Worm (Caenorhabditis elegans) whole organism, L1 larva: ENCODE results near the gene gpx-4.

Experiments
- C04F5.9 ChIP-seq: sonication (generic microtip); optimal IDR thresholded peaks from 2 replicates; lab custom pipeline; 2016; ENCODE audit warnings: missing genetic modification characterization, missing compliant biosample characterization
- C34B4.2 ChIP-seq: sonication (generic microtip); optimal IDR thresholded peaks from 2 replicates; lab custom pipeline; 2017; ENCODE audit warnings: mild to moderate bottlenecking, missing genetic modification characterization, missing compliant biosample characterization
- F16B12.6 ChIP-seq: fragments of 150-350 bp; optimal IDR thresholded peaks from 2 replicates; lab custom pipeline; 2014; ENCODE audit warnings: missing biosample characterization, missing genetic modification characterization
- Y116A8C.19 ChIP-seq: sonication (generic microtip); optimal IDR thresholded peaks from 2 replicates; lab custom pipeline; 2016; ENCODE audit warnings: missing compliant biosample characterization, missing genetic modification characterization, borderline replicate concordance
- aly-2 ChIP-seq: fragments of 150-350 bp; optimal IDR thresholded peaks from 2 replicates; lab custom pipeline; 2014; ENCODE audit warnings: missing biosample characterization, missing genetic modification characterization
- ama-1 ChIP-seq: fragments of 150-350 bp; optimal IDR thresholded peaks from 2 replicates; lab custom pipeline; 2014
- blmp-1 ChIP-seq: fragments of 150-350 bp; optimal IDR thresholded peaks from 2 replicates; lab custom pipeline; 2014; ENCODE audit warnings: missing biosample characterization, missing genetic modification characterization
- ceh-63 ChIP-seq: fragments of 200-800 bp; sonication (Bioruptor generic); optimal IDR thresholded peaks from 2 replicates; lab custom pipeline; 2018; ENCODE audit warnings: mild to moderate bottlenecking, missing genetic modification characterization, missing compliant biosample characterization
- ceh-82 ChIP-seq, 3 experiments: fragments of 150-350 bp in 1 of 3; sonication (generic microtip) in 2 of 3; optimal IDR thresholded peaks; 2 replicates each; lab custom pipeline; 2014 to 2017; ENCODE audit warnings: missing biosample characterization in 3 of 3, missing genetic modification characterization in 3 of 3
- ceh-88 ChIP-seq: fragments of 200-800 bp; sonication (Bioruptor generic); IDR thresholded peaks from 2 replicates; pipeline ENCODE4 v1.3.6; 2022; ENCODE audit warnings: missing genetic modification characterization, missing compliant biosample characterization
- ceh-90 ChIP-seq: sonication (generic microtip); optimal IDR thresholded peaks from 2 replicates; lab custom pipeline; 2016; ENCODE audit warnings: missing genetic modification characterization, missing compliant biosample characterization
- ces-1 ChIP-seq: fragments of 150-350 bp; optimal IDR thresholded peaks from 2 replicates; lab custom pipeline; 2014; ENCODE audit warnings: missing biosample characterization, missing genetic modification reagents, missing genetic modification characterization
- dpl-1 ChIP-seq, 3 experiments: fragments of 150-350 bp in 2 of 3; sonication (generic microtip) in 1 of 3; optimal IDR thresholded peaks; 2 replicates each; lab custom pipeline; 2014 to 2017; ENCODE audit warnings: missing biosample characterization in 3 of 3, missing genetic modification characterization in 3 of 3, missing genetic modification reagents in 3 of 3
- dsc-1 ChIP-seq: sonication (generic microtip); optimal IDR thresholded peaks from 2 replicates; lab custom pipeline; 2016; ENCODE audit warnings: mild to moderate bottlenecking, missing genetic modification characterization, missing compliant biosample characterization
- efl-1 ChIP-seq, 4 experiments: fragments of 150-350 bp; optimal IDR thresholded peaks in 3 of 4; peaks in 1 of 4; 1 replicate in 1 of 4; 2 replicates in 3 of 4; lab custom pipeline; 2014; ENCODE audit warnings: missing biosample characterization in 2 of 4, missing genetic modification characterization in 2 of 4, missing genetic modification reagents in 2 of 4
- efl-3 ChIP-seq: fragments of 200-800 bp; sonication (Bioruptor generic); optimal IDR thresholded peaks from 2 replicates; lab custom pipeline; 2018; ENCODE audit warnings: mild to moderate bottlenecking, missing genetic modification characterization, missing compliant biosample characterization
- egl-13 ChIP-seq: sonication (generic microtip); optimal IDR thresholded peaks from 2 replicates; lab custom pipeline; 2016; ENCODE audit warnings: missing genotype, missing genetic modification reagents, missing genetic modification characterization, missing compliant biosample characterization
- ets-5 ChIP-seq: fragments of 200-800 bp; sonication (Bioruptor generic); IDR thresholded peaks from 2 replicates; pipeline ENCODE4 v1.3.6; 2022; ENCODE audit warnings: missing genetic modification characterization, missing compliant biosample characterization
- fkh-10 ChIP-seq: sonication (generic microtip); optimal IDR thresholded peaks from 2 replicates; lab custom pipeline; 2017; ENCODE audit warnings: missing biosample characterization, missing genetic modification reagents, missing genetic modification characterization
- fkh-4 ChIP-seq: sonication (generic microtip); optimal IDR thresholded peaks from 2 replicates; lab custom pipeline; 2016; ENCODE audit warnings: missing compliant biosample characterization, missing genetic modification characterization, borderline replicate concordance
- grh-1 ChIP-seq: fragments of 200-800 bp; sonication (Bioruptor generic); IDR thresholded peaks from 2 replicates; pipeline ENCODE4 v1.3.6; 2022; ENCODE audit warnings: missing genetic modification reagents, missing genetic modification characterization, missing compliant biosample characterization
- hlh-4 ChIP-seq: sonication (generic microtip); optimal IDR thresholded peaks from 2 replicates; lab custom pipeline; 2016; ENCODE audit warnings: mild to moderate bottlenecking, missing genetic modification characterization, missing compliant biosample characterization
- irx-1 ChIP-seq: sonication (generic microtip); optimal IDR thresholded peaks from 2 replicates; lab custom pipeline; 2016; ENCODE audit warnings: missing genetic modification characterization, missing compliant biosample characterization
- lin-13 ChIP-seq: fragments of 150-350 bp; optimal IDR thresholded peaks from 2 replicates; lab custom pipeline; 2014; ENCODE audit warnings: missing biosample characterization, missing genetic modification reagents, missing genetic modification characterization
- lin-14 ChIP-seq: fragments of 200-800 bp; sonication (Bioruptor generic); optimal IDR thresholded peaks from 2 replicates; lab custom pipeline; 2018; ENCODE audit warnings: mild to moderate bottlenecking, missing genetic modification characterization, moderate library complexity, missing compliant biosample characterization
- lin-15B ChIP-seq: fragments of 150-350 bp; sonication (generic microtip); optimal IDR thresholded peaks from 3 replicates; lab custom pipeline; 2014; ENCODE audit warnings: missing biosample characterization, missing genetic modification characterization
- lin-35 ChIP-seq, 2 experiments: fragments of 150-350 bp; optimal IDR thresholded peaks; 2 replicates each; lab custom pipeline; 2014; ENCODE audit warnings: missing biosample characterization in 2 of 2, missing genetic modification characterization in 2 of 2, missing genetic modification reagents in 2 of 2
- lir-3 ChIP-seq: sonication (generic microtip); optimal IDR thresholded peaks from 2 replicates; lab custom pipeline; 2016; ENCODE audit warnings: mild to moderate bottlenecking, missing genetic modification characterization, moderate library complexity, missing compliant biosample characterization; ENCODE audit not compliant: poor library complexity
- lsy-2 ChIP-seq, 2 experiments: fragments of 150-350 bp; optimal IDR thresholded peaks; 2 replicates each; lab custom pipeline; 2014; ENCODE audit warnings: missing biosample characterization in 2 of 2, missing genetic modification characterization in 2 of 2
- mab-9 ChIP-seq: fragments of 200-800 bp; sonication (Bioruptor generic); IDR thresholded peaks from 2 replicates; pipeline ENCODE4 v1.3.6; 2022; ENCODE audit warnings: missing genetic modification reagents, missing genetic modification characterization, missing compliant biosample characterization
- mef-2 ChIP-seq: fragments of 150-350 bp; optimal IDR thresholded peaks from 2 replicates; lab custom pipeline; 2014; ENCODE audit warnings: missing biosample characterization, missing genetic modification characterization
- mep-1 ChIP-seq: fragments of 150-350 bp; optimal IDR thresholded peaks from 2 replicates; lab custom pipeline; 2014; ENCODE audit warnings: missing biosample characterization, missing genetic modification characterization
- nhr-11 ChIP-seq: fragments of 150-350 bp; optimal IDR thresholded peaks from 2 replicates; lab custom pipeline; 2014; ENCODE audit warnings: missing biosample characterization, missing genetic modification characterization
- nhr-19 ChIP-seq: fragments of 200-800 bp; sonication (Bioruptor generic); conservative IDR thresholded peaks from 2 replicates; pipeline ENCODE4 v1.3.6; 2022; ENCODE audit warnings: missing genetic modification characterization, missing compliant biosample characterization
- nhr-20 ChIP-seq: sonication (generic microtip); optimal IDR thresholded peaks from 2 replicates; lab custom pipeline; 2016; ENCODE audit warnings: mild to moderate bottlenecking, missing genetic modification characterization, missing compliant biosample characterization
- nhr-237 ChIP-seq: fragments of 150-350 bp; optimal IDR thresholded peaks from 2 replicates; lab custom pipeline; 2014; ENCODE audit warnings: missing biosample characterization, missing genetic modification characterization
- nhr-47 ChIP-seq: sonication (generic microtip); optimal IDR thresholded peaks from 2 replicates; lab custom pipeline; 2016; ENCODE audit warnings: mild to moderate bottlenecking, missing genetic modification characterization, moderate library complexity, missing compliant biosample characterization
- nhr-71 ChIP-seq: sonication (generic microtip); optimal IDR thresholded peaks from 2 replicates; lab custom pipeline; 2016; ENCODE audit warnings: mild to moderate bottlenecking, missing genetic modification characterization, moderate library complexity, missing compliant biosample characterization
- nhr-76 ChIP-seq: sonication (generic microtip); optimal IDR thresholded peaks from 2 replicates; lab custom pipeline; 2017; ENCODE audit warnings: missing biosample characterization, missing genetic modification characterization
- nhr-90 ChIP-seq: sonication (generic microtip); optimal IDR thresholded peaks from 2 replicates; lab custom pipeline; 2016; ENCODE audit warnings: mild to moderate bottlenecking, missing genetic modification characterization, missing compliant biosample characterization; ENCODE audit not compliant: poor library complexity
- rnt-1 ChIP-seq: sonication (generic microtip); optimal IDR thresholded peaks from 2 replicates; lab custom pipeline; 2016; ENCODE audit warnings: mild to moderate bottlenecking, missing genetic modification characterization, moderate library complexity, missing compliant biosample characterization
- skn-1 ChIP-seq: fragments of 150-350 bp; optimal IDR thresholded peaks from 2 replicates; lab custom pipeline; 2014; ENCODE audit warnings: missing biosample characterization, missing genetic modification characterization
- sox-4 ChIP-seq: sonication (generic microtip); optimal IDR thresholded peaks from 2 replicates; lab custom pipeline; 2016; ENCODE audit warnings: missing genetic modification characterization, missing compliant biosample characterization
- sup-37 ChIP-seq: fragments of 200-800 bp; sonication (Bioruptor generic); optimal IDR thresholded peaks from 2 replicates; lab custom pipeline; 2018; ENCODE audit warnings: mild to moderate bottlenecking, missing genetic modification characterization, missing compliant biosample characterization
- swsn-7 ChIP-seq: sonication (generic microtip); optimal IDR thresholded peaks from 2 replicates; lab custom pipeline; 2016; ENCODE audit warnings: missing genetic modification characterization, missing compliant biosample characterization
- tbx-2 ChIP-seq: sonication (generic microtip); optimal IDR thresholded peaks from 2 replicates; lab custom pipeline; 2016; ENCODE audit warnings: missing genetic modification characterization, missing compliant biosample characterization
- tlp-1 ChIP-seq: fragments of 150-350 bp; optimal IDR thresholded peaks from 2 replicates; lab custom pipeline; 2014; ENCODE audit warnings: missing biosample characterization, missing genetic modification characterization
- unc-30 ChIP-seq: sonication (generic microtip); optimal IDR thresholded peaks from 2 replicates; lab custom pipeline; 2017; ENCODE audit warnings: missing biosample characterization, missing genetic modification characterization
- xbp-1 ChIP-seq: sonication (generic microtip); optimal IDR thresholded peaks from 2 replicates; lab custom pipeline; 2016; ENCODE audit warnings: missing genetic modification characterization, missing compliant biosample characterization
- zag-1 ChIP-seq: fragments of 150-350 bp; optimal IDR thresholded peaks from 2 replicates; lab custom pipeline; 2014; ENCODE audit warnings: missing biosample characterization, missing genetic modification characterization
- zip-4 ChIP-seq: fragments of 200-800 bp; sonication (Bioruptor generic); optimal IDR thresholded peaks from 2 replicates; lab custom pipeline; 2018; ENCODE audit warnings: mild to moderate bottlenecking, missing genetic modification characterization, moderate library complexity, missing compliant biosample characterization
- ztf-4 ChIP-seq: fragments of 150-350 bp; optimal IDR thresholded peaks from 2 replicates; lab custom pipeline; 2014; ENCODE audit warnings: missing biosample characterization, missing genetic modification characterization

gpx-4 gene

ce11 chrIV:2640950-2641349 lies 33.9 kb downstream of the gpx-4 start, which contains the start of the genes mdf-2 and nduv-3 (continued):
- TF ChIP-seq ceh-88 (peak; percentile 23; the same call in 1 of the 2 replicates), C04F5.9 (tag; lab: Kevin White, UChicago) (peak; percentile 43), nhr-237 (tag; lab: Kevin White, UChicago) (peak; percentile 26), xbp-1 (tag; lab: Kevin White, UChicago) (peak; percentile 79), grh-1 (peak; percentile 70), mef-2 (tag; lab: Kevin White, UChicago) (no peak), ceh-90 (peak; percentile 21), efl-3 (GFP tag; lab: Kevin White, UChicago) (no peak), fkh-4 (tag; lab: Kevin White, UChicago) (peak; percentile 11), nhr-19 (peak; percentile 77), ceh-82 (tag; optimal IDR thresholded peaks at IDR 0.05; lab: Kevin White, UChicago) (peak; percentile 76 to 90 (median 85)), Y116A8C.19 (no peak), aly-2 (tag; lab: Kevin White, UChicago) (peak; percentile 45), unc-30 (no peak), tlp-1 (no peak), irx-1 (tag; lab: Kevin White, UChicago) (peak; percentile 73), lin-14 (GFP tag; lab: Kevin White, UChicago) (no peak), ceh-63 (no peak), ama-1 (lab: Kevin White, UChicago) (no peak), sox-4 (tag; lab: Kevin White, UChicago) (peak; percentile 62), nhr-11 (tag; lab: Kevin White, UChicago) (peak; percentile 51), C34B4.2 (tag; lab: Kevin White, UChicago) (no peak), lir-3 (tag; lab: Kevin White, UChicago) (no peak), egl-13 (tag; lab: Kevin White, UChicago) (peak; percentile 55), ces-1 (GFP tag; lab: Kevin White, UChicago) (no peak), nhr-76 (tag; lab: Kevin White, UChicago) (no peak), lin-13 (GFP tag; lab: Kevin White, UChicago) (peak; percentile 80), lin-15B (tag; lab: Kevin White, UChicago) (peak; percentile 85), skn-1 (tag; lab: Kevin White, UChicago) (peak; percentile 66), lsy-2 (tag; optimal IDR thresholded peaks at IDR 0.05; lab: Kevin White, UChicago) (peak; percentile 92), hlh-4 (tag; lab: Kevin White, UChicago) (no peak), mab-9 (GFP tag; lab: Robert Waterston, UW) (peak; percentile 58), zag-1 (no peak), sup-37 (GFP tag; lab: Kevin White, UChicago) (peak; percentile 13), F16B12.6 (peak; percentile 58), lin-35 (GFP tag; optimal IDR thresholded peaks at IDR 0.05; lab: Kevin White, UChicago) (peak; percentile 91 to 96), ztf-4 (tag; lab: Kevin White, UChicago) (peak; percentile 54), nhr-71 (tag; lab: Kevin White, UChicago) (peak; percentile 89)

- peak; percentile 21 for TF ChIP-seq xbp-1 (tag; lab: Kevin White, UChicago)
- TF ChIP-seq lin-35 (GFP tag; optimal IDR thresholded peaks at IDR 0.05; lab: Kevin White, UChicago): peak in 1 of 2 experiments; percentile 56
- peak; percentile 24 for TF ChIP-seq tbx-2 (tag; lab: Kevin White, UChicago)
- no peak for TF ChIP-seq fkh-10 (GFP tag; lab: Kevin White, UChicago)
- TF ChIP-seq skn-1 (tag; lab: Kevin White, UChicago): peak; percentile 29
- no peak for TF ChIP-seq blmp-1 (tag; lab: Kevin White, UChicago)
- peak; percentile 40 for TF ChIP-seq rnt-1 (tag; lab: Kevin White, UChicago)
- peak in 1 of 2 experiments; percentile 42 for TF ChIP-seq efl-1 (optimal IDR thresholded peaks at IDR 0.05; lab: Kevin White, UChicago)
- peak; percentile 46 to 93 for TF ChIP-seq efl-1 (GFP tag; optimal IDR thresholded peaks at IDR 0.05 in 1 of 2; lab: Kevin White, UChicago)
- peak; percentile 61 for TF ChIP-seq nhr-47 (tag; lab: Kevin White, UChicago)
- TF ChIP-seq zip-4 (GFP tag; lab: Kevin White, UChicago): peak; percentile 8
- peak; percentile 59 for TF ChIP-seq dsc-1 (tag; lab: Kevin White, UChicago)
- TF ChIP-seq swsn-7: peak; percentile 43
- TF ChIP-seq nhr-19: peak; percentile 50
- TF ChIP-seq ets-5: no peak
- TF ChIP-seq nhr-90 (tag; lab: Kevin White, UChicago): peak; percentile 36
- peak; percentile 19 for TF ChIP-seq nhr-20 (tag; lab: Kevin White, UChicago)
- TF ChIP-seq mep-1 (tag; lab: Kevin White, UChicago): peak; percentile 13
- no peak for TF ChIP-seq ceh-90
- peak; percentile 16 to 32 (median 31) for TF ChIP-seq dpl-1 (GFP tag; optimal IDR thresholded peaks at IDR 0.05; lab: Kevin White, UChicago)
- no peak for TF ChIP-seq lir-3 (tag; lab: Kevin White, UChicago)
Observed at ce11 chrIV:2639666-2640273, 35.0 kb downstream of the gpx-4 start.
